Fruit fly (Drosophila melanogaster): Measurements from ENCODE around the gene Mulk.

The Mulk gene

dm6 chr2L:10255725-10256158 is 14.1 kb upstream of the Mulk start, which contains the start of gene CG5676 (continued):
- TF ChIP-seq Abd-B (GFP tag; optimal IDR thresholded peaks at IDR 0.05), result no peak
- 0 out of 4 replicates have a peak, but pooled peaks have one; percentile 34 for TF ChIP-seq Dll (GFP tag; IDR thresholded peaks at IDR 0.05; ENCODE audit: partially characterized antibody)
- TF ChIP-seq stwl (tag; optimal IDR thresholded peaks at IDR 0.05), result peak; percentile 52
- no peak for TF ChIP-seq CG13775 (GFP tag; optimal IDR thresholded peaks at IDR 0.05)
- no peak for TF ChIP-seq dmrt11E (tag; optimal IDR thresholded peaks at IDR 0.05)
- no peak for TF ChIP-seq Lpt (GFP tag; optimal IDR thresholded peaks at IDR 0.05)
- no peak for TF ChIP-seq Myb (GFP tag; optimal IDR thresholded peaks at IDR 0.05)
- TF ChIP-seq CG1024 (GFP tag; IDR thresholded peaks at IDR 0.05), result peak; percentile 90
- no peak for TF ChIP-seq Atf3 (GFP tag; optimal IDR thresholded peaks at IDR 0.05)
- TF ChIP-seq toy (GFP tag; IDR thresholded peaks at IDR 0.05), result no peak
- TF ChIP-seq CG9437 (GFP tag; optimal IDR thresholded peaks at IDR 0.05), result peak; percentile 54
- peak; percentile 31 for TF ChIP-seq BEAF-32 (GFP tag; optimal IDR thresholded peaks at IDR 0.05)
- no peak for TF ChIP-seq ind (GFP tag; optimal IDR thresholded peaks at IDR 0.05)
- TF ChIP-seq CG9876 (GFP tag; optimal IDR thresholded peaks at IDR 0.05), result no peak
- no peak for TF ChIP-seq knrl (GFP tag; IDR thresholded peaks at IDR 0.05; ENCODE audit: partially characterized antibody)
- no peak for TF ChIP-seq lilli (GFP tag; optimal IDR thresholded peaks at IDR 0.05)
- TF ChIP-seq YL-1 (GFP tag; optimal IDR thresholded peaks at IDR 0.05), result peak; percentile 46
- no peak; the same call in 1 of the 2 replicates for TF ChIP-seq CG14667 (GFP tag; IDR thresholded peaks at IDR 0.05)
- no peak for TF ChIP-seq CG13424 (tag; optimal IDR thresholded peaks at IDR 0.05)
- no peak for TF ChIP-seq sim (GFP tag; IDR thresholded peaks at IDR 0.05)
- no peak for TF ChIP-seq sr (GFP tag; IDR thresholded peaks at IDR 0.05)
- TF ChIP-seq CG13624 (GFP tag; optimal IDR thresholded peaks at IDR 0.05), result peak; percentile 16
- TF ChIP-seq crol (GFP tag; IDR thresholded peaks at IDR 0.05), result no peak
- peak; percentile 99 for TF ChIP-seq CG30020 (tag; optimal IDR thresholded peaks at IDR 0.05)
- TF ChIP-seq CG11085 (GFP tag; IDR thresholded peaks at IDR 0.05), result no peak
- TF ChIP-seq Deaf1 (tag; optimal IDR thresholded peaks at IDR 0.05), result no peak
- peak; percentile 56 for TF ChIP-seq zen (tag; optimal IDR thresholded peaks at IDR 0.05)
- TF ChIP-seq CG17802 (tag; optimal IDR thresholded peaks at IDR 0.05), result peak; percentile 86
- no peak for TF ChIP-seq CG1233 (GFP tag; optimal IDR thresholded peaks at IDR 0.05)
- TF ChIP-seq nom (GFP tag; optimal IDR thresholded peaks at IDR 0.05), result peak; percentile 4
- TF ChIP-seq kay (GFP tag; optimal IDR thresholded peaks at IDR 0.05), result no peak
- no peak for TF ChIP-seq dysf (GFP tag; IDR thresholded peaks at IDR 0.05)
- no peak for TF ChIP-seq CG14014 (GFP tag; IDR thresholded peaks at IDR 0.05)
- no peak for TF ChIP-seq Sox100B (GFP tag; optimal IDR thresholded peaks at IDR 0.05)
- no peak for TF ChIP-seq ems (GFP tag; optimal IDR thresholded peaks at IDR 0.05)
- no peak for TF ChIP-seq HLH3B (GFP tag; IDR thresholded peaks at IDR 0.05)
- no peak for TF ChIP-seq lola (GFP tag; optimal IDR thresholded peaks at IDR 0.05)
- TF ChIP-seq CG31388 (GFP tag; optimal IDR thresholded peaks at IDR 0.05), result no peak
- no peak for TF ChIP-seq CG13123 (GFP tag; optimal IDR thresholded peaks at IDR 0.05)
- TF ChIP-seq CG33213 (GFP tag; optimal IDR thresholded peaks at IDR 0.05), result no peak
- TF ChIP-seq row (GFP tag; IDR thresholded peaks at IDR 0.05), result peak; percentile 50; the same call in 1 of the 3 replicates
- TF ChIP-seq chif (GFP tag; optimal IDR thresholded peaks at IDR 0.05), result no peak
- peak; percentile 26; the same call in 1 of the 2 replicates for TF ChIP-seq Scr (GFP tag; IDR thresholded peaks at IDR 0.05; ENCODE audit: partially characterized antibody)
- TF ChIP-seq CG1602 (GFP tag; optimal IDR thresholded peaks at IDR 0.05), result no peak
- TF ChIP-seq kni (GFP tag; optimal IDR thresholded peaks at IDR 0.05), result no peak
- no peak for TF ChIP-seq rib (GFP tag; IDR thresholded peaks at IDR 0.05)
- no peak for TF ChIP-seq dpn (GFP tag; optimal IDR thresholded peaks at IDR 0.05)
- TF ChIP-seq CG12659 (GFP tag; optimal IDR thresholded peaks at IDR 0.05), result peak; percentile 57
- TF ChIP-seq ssp (GFP tag; IDR thresholded peaks at IDR 0.05), result no peak
- TF ChIP-seq Fer1 (GFP tag; optimal IDR thresholded peaks at IDR 0.05), result peak; percentile 19
- TF ChIP-seq NC2α (GFP tag; optimal IDR thresholded peaks at IDR 0.05), result no peak

Data from whole organism, embryonic.